Worm (Caenorhabditis elegans) whole organism, L4/young adult: Measurements from ENCODE around the gene isw-1.

Experiments
- W03F9.2 ChIP-seq: fragments of 150-350 bp; optimal IDR thresholded peaks from 2 replicates; lab custom pipeline; 2014; ENCODE audit warnings: missing biosample characterization, missing genetic modification characterization
- dao-5 ChIP-seq: sonication (generic microtip); optimal IDR thresholded peaks from 2 replicates; lab custom pipeline; 2016; ENCODE audit warnings: missing genotype, missing genetic modification characterization, moderate library complexity, missing compliant biosample characterization
- him-1 ChIP-seq: sonication (generic microtip); optimal IDR thresholded peaks from 2 replicates; lab custom pipeline; 2016; ENCODE audit warnings: missing genotype, missing genetic modification reagents, missing genetic modification characterization, missing compliant biosample characterization

ce11 chrIII:6756769-6757168 lies 46.9 kb upstream of the isw-1 start:
- no peak for TF ChIP-seq him-1
- no peak for TF ChIP-seq dao-5 (tag; lab: Kevin White, UChicago)
- TF ChIP-seq W03F9.2 (tag; lab: Kevin White, UChicago): no peak
